Fruit fly (Drosophila melanogaster) whole organism, embryonic: ENCODE results near the gene dmGlut.

Source experiments
- ATbp ChIP-seq: fragments of 200-800 bp; sonication (Bioruptor generic); optimal IDR thresholded peaks from 2 replicates; lab custom pipeline; 2017; ENCODE audit warnings: missing biosample characterization, mild to moderate bottlenecking, missing genetic modification characterization, missing genetic modification reagents
- Abd-B ChIP-seq: fragments of 200-800 bp; sonication (Bioruptor generic); optimal IDR thresholded peaks from 2 replicates; lab custom pipeline; 2018; ENCODE audit warnings: missing biosample characterization, mild to moderate bottlenecking, missing genetic modification characterization, moderate library complexity
- Atf-2 ChIP-seq: fragments of 200-800 bp; sonication (Bioruptor generic); optimal IDR thresholded peaks from 2 replicates; lab custom pipeline; 2016; ENCODE audit warnings: missing biosample characterization, missing genetic modification characterization
- BtbVII ChIP-seq: fragments of 200-800 bp; sonication (Bioruptor generic); optimal IDR thresholded peaks from 3 replicates; lab custom pipeline; 2017; ENCODE audit warnings: missing biosample characterization, mild to moderate bottlenecking, missing genetic modification characterization
- CG10209 ChIP-seq: fragments of 200-800 bp; sonication (Bioruptor generic); optimal IDR thresholded peaks from 3 replicates; lab custom pipeline; 2017; ENCODE audit warnings: missing biosample characterization, mild to moderate bottlenecking, missing genetic modification characterization, missing genetic modification reagents
- CG10321 ChIP-seq: fragments of 200-800 bp; sonication (Bioruptor generic); IDR thresholded peaks from 2 replicates; pipeline ENCODE4 v1.3.6; 2022; ENCODE audit warnings: missing biosample characterization, missing genetic modification characterization
- CG10431 ChIP-seq: fragments of 200-800 bp; sonication (Bioruptor generic); optimal IDR thresholded peaks from 3 replicates; lab custom pipeline; 2018; ENCODE audit warnings: missing biosample characterization, mild to moderate bottlenecking, missing genetic modification characterization
- CG10979 ChIP-seq: fragments of 200-800 bp; sonication (Bioruptor generic); optimal IDR thresholded peaks from 2 replicates; lab custom pipeline; 2018; ENCODE audit warnings: missing biosample characterization, mild to moderate bottlenecking, missing genetic modification characterization, moderate library complexity
- CG11696 ChIP-seq: fragments of 200-800 bp; sonication (Bioruptor generic); IDR thresholded peaks from 2 replicates; pipeline ENCODE4 v1.3.6; 2022; ENCODE audit warnings: missing biosample characterization, missing genetic modification characterization
- CG12219 ChIP-seq: fragments of 200-800 bp; sonication (Bioruptor generic); optimal IDR thresholded peaks from 3 replicates; lab custom pipeline; 2018; ENCODE audit warnings: missing biosample characterization, mild to moderate bottlenecking, missing genetic modification characterization
- CG17385 ChIP-seq: fragments of 200-800 bp; sonication (Bioruptor generic); optimal IDR thresholded peaks from 3 replicates; lab custom pipeline; 2018; ENCODE audit warnings: missing biosample characterization, mild to moderate bottlenecking, missing genetic modification characterization
- CG18764 ChIP-seq: fragments of 200-800 bp; sonication (Bioruptor generic); optimal IDR thresholded peaks from 3 replicates; lab custom pipeline; 2016; ENCODE audit warnings: missing biosample characterization, missing genetic modification characterization
- CG30020 ChIP-seq: fragments of 200-800 bp; optimal IDR thresholded peaks from 2 replicates; lab custom pipeline; 2019; ENCODE audit warnings: missing biosample characterization, mild to moderate bottlenecking, missing genetic modification characterization, moderate library complexity
- CG31441 ChIP-seq: fragments of 200-800 bp; sonication (Bioruptor generic); IDR thresholded peaks from 2 replicates; pipeline ENCODE4 v1.3.6; 2022; ENCODE audit warnings: missing biosample characterization, missing genetic modification characterization
- CG32767 ChIP-seq: fragments of 200-800 bp; sonication (Bioruptor generic); IDR thresholded peaks from 2 replicates; pipeline ENCODE4 v1.3.6; 2022; ENCODE audit warnings: missing biosample characterization, missing genetic modification characterization
- CG3726 ChIP-seq: fragments of 200-800 bp; sonication (Bioruptor generic); IDR thresholded peaks from 3 replicates; pipeline ENCODE4, ENCODE4 v1.3.6; 2022; ENCODE audit warnings: missing biosample characterization, missing genetic modification characterization
- CG3847 ChIP-seq: fragments of 200-800 bp; sonication (Bioruptor generic); IDR thresholded peaks from 2 replicates; pipeline ENCODE4 v1.3.6; 2022; ENCODE audit warnings: missing biosample characterization, missing genetic modification characterization
- CG6175 ChIP-seq: fragments of 200-800 bp; sonication (Bioruptor generic); IDR thresholded peaks from 3 replicates; pipeline ENCODE4 v1.3.6; 2022; ENCODE audit warnings: missing biosample characterization, missing genetic modification characterization
- CG6765 ChIP-seq: fragments of 200-800 bp; sonication (Bioruptor generic); optimal IDR thresholded peaks from 3 replicates; lab custom pipeline; 2017; ENCODE audit warnings: missing biosample characterization, mild to moderate bottlenecking, missing genetic modification characterization
- CG7839 ChIP-seq: fragments of 200-800 bp; sonication (Bioruptor generic); optimal IDR thresholded peaks from 3 replicates; lab custom pipeline; 2018; ENCODE audit warnings: missing biosample characterization, mild to moderate bottlenecking, missing genetic modification characterization, moderate library complexity
- CG8089 ChIP-seq: fragments of 200-800 bp; sonication (Bioruptor generic); optimal IDR thresholded peaks from 3 replicates; lab custom pipeline; 2016; ENCODE audit warnings: missing biosample characterization, missing genetic modification characterization
- CG9817 ChIP-seq: fragments of 200-800 bp; sonication (Bioruptor generic); optimal IDR thresholded peaks from 2 replicates; lab custom pipeline; 2018; ENCODE audit warnings: missing biosample characterization, mild to moderate bottlenecking, missing genetic modification characterization, moderate library complexity
- CkIIα-i1 ChIP-seq: fragments of 200-800 bp; sonication (Bioruptor generic); IDR thresholded peaks from 2 replicates; pipeline ENCODE4 v1.3.6; 2022; ENCODE audit warnings: missing biosample characterization, missing genetic modification characterization
- CrebB ChIP-seq: fragments of 200-800 bp; sonication (Bioruptor generic); optimal IDR thresholded peaks from 3 replicates; lab custom pipeline; 2018; ENCODE audit warnings: missing biosample characterization, mild to moderate bottlenecking, missing genetic modification characterization
- Dref ChIP-seq: fragments of 200-800 bp; sonication (Bioruptor generic); IDR thresholded peaks from 2 replicates; pipeline ENCODE4 v1.3.6; 2022; ENCODE audit warnings: missing biosample characterization, missing genetic modification characterization
- E2f1 ChIP-seq: fragments of 200-800 bp; sonication (Bioruptor generic); IDR thresholded peaks from 2 replicates; pipeline ENCODE4 v1.3.6; 2022; ENCODE audit warnings: missing biosample characterization, missing genetic modification characterization
- Elba2 ChIP-seq: fragments of 200-800 bp; sonication (Bioruptor generic); optimal IDR thresholded peaks from 3 replicates; lab custom pipeline; 2016; ENCODE audit warnings: missing biosample characterization, missing genetic modification characterization
- HHEX ChIP-seq: fragments of 200-800 bp; sonication (Bioruptor generic); optimal IDR thresholded peaks from 3 replicates; lab custom pipeline; 2017; ENCODE audit warnings: missing biosample characterization, mild to moderate bottlenecking, missing genetic modification characterization, missing genetic modification reagents
- NfI ChIP-seq: fragments of 200-800 bp; sonication (Bioruptor generic); optimal IDR thresholded peaks from 3 replicates; lab custom pipeline; 2018; ENCODE audit warnings: missing biosample characterization, mild to moderate bottlenecking, missing genetic modification characterization, moderate library complexity
- Opbp ChIP-seq: fragments of 200-800 bp; sonication (Bioruptor generic); IDR thresholded peaks from 3 replicates; pipeline ENCODE4 v1.3.6; 2022; ENCODE audit warnings: missing biosample characterization, missing genetic modification characterization; ENCODE audit not compliant: partially characterized antibody
- ap ChIP-seq: fragments of 200-800 bp; sonication (Bioruptor generic); IDR thresholded peaks from 2 replicates; pipeline ENCODE4 v1.3.6; 2022; ENCODE audit warnings: missing biosample characterization, missing genetic modification characterization
- cad ChIP-seq: fragments of >200 bp; optimal IDR thresholded peaks from 2 replicates; lab custom pipeline; 2017; ENCODE audit warnings: missing biosample characterization, missing genetic modification characterization
- caup ChIP-seq: fragments of 200-800 bp; sonication (Bioruptor generic); optimal IDR thresholded peaks from 3 replicates; lab custom pipeline; 2017; ENCODE audit warnings: missing biosample characterization, mild to moderate bottlenecking, missing genetic modification characterization, moderate library complexity; ENCODE audit not compliant: severe bottlenecking
- ci ChIP-seq: fragments of 200-800 bp; sonication (Bioruptor generic); IDR thresholded peaks from 3 replicates; pipeline ENCODE4 v1.3.6; 2022; ENCODE audit warnings: missing biosample characterization, missing genetic modification characterization
- da ChIP-seq: fragments of 200-800 bp; sonication (Bioruptor generic); optimal IDR thresholded peaks from 2 replicates; lab custom pipeline; 2016; ENCODE audit warnings: missing biosample characterization, missing genetic modification characterization
- dysf ChIP-seq: fragments of 200-800 bp; sonication (Bioruptor generic); IDR thresholded peaks from 3 replicates; pipeline ENCODE4 v1.3.6; 2022; ENCODE audit warnings: missing biosample characterization, missing genetic modification characterization
- fd3F ChIP-seq: fragments of 200-800 bp; sonication (Bioruptor generic); optimal IDR thresholded peaks from 2 replicates; lab custom pipeline; 2018; ENCODE audit warnings: missing biosample characterization, mild to moderate bottlenecking, missing genetic modification characterization, moderate library complexity
- grn ChIP-seq: fragments of 200-800 bp; sonication (Bioruptor generic); optimal IDR thresholded peaks from 3 replicates; lab custom pipeline; 2017; ENCODE audit warnings: missing biosample characterization, missing genetic modification characterization
- ind ChIP-seq: fragments of 200-800 bp; sonication (Bioruptor generic); optimal IDR thresholded peaks from 3 replicates; lab custom pipeline; 2016; ENCODE audit warnings: missing biosample characterization, missing genetic modification characterization
- ken ChIP-seq: fragments of 200-800 bp; sonication (Bioruptor generic); IDR thresholded peaks from 3 replicates; pipeline ENCODE4 v1.3.6; 2022; ENCODE audit warnings: missing biosample characterization, missing genetic modification characterization
- lab ChIP-seq: fragments of 200-800 bp; sonication (Bioruptor generic); optimal IDR thresholded peaks from 3 replicates; lab custom pipeline; 2017; ENCODE audit warnings: missing biosample characterization, missing genetic modification characterization, mild to moderate bottlenecking, moderate library complexity, missing genetic modification reagents
- lilli ChIP-seq: fragments of 200-800 bp; sonication (Bioruptor generic); optimal IDR thresholded peaks from 3 replicates; lab custom pipeline; 2016; ENCODE audit warnings: missing biosample characterization, missing genetic modification characterization
- mam ChIP-seq: fragments of 200-800 bp; sonication (Bioruptor generic); optimal IDR thresholded peaks from 3 replicates; lab custom pipeline; 2016; ENCODE audit warnings: missing biosample characterization, missing genetic modification characterization
- nom ChIP-seq: fragments of 200-800 bp; sonication (Bioruptor generic); optimal IDR thresholded peaks from 2 replicates; lab custom pipeline; 2017; ENCODE audit warnings: missing biosample characterization, missing genetic modification characterization, mild to moderate bottlenecking, moderate library complexity, missing genetic modification reagents
- org-1 ChIP-seq: fragments of 200-800 bp; sonication (Bioruptor generic); optimal IDR thresholded peaks from 2 replicates; lab custom pipeline; 2017; ENCODE audit warnings: missing biosample characterization, missing genetic modification characterization
- schlank ChIP-seq: fragments of 200-800 bp; sonication (Bioruptor generic); optimal IDR thresholded peaks from 2 replicates; lab custom pipeline; 2018; ENCODE audit warnings: missing biosample characterization, mild to moderate bottlenecking, missing genetic modification characterization
- sim ChIP-seq: fragments of 200-800 bp; sonication (Bioruptor generic); IDR thresholded peaks from 2 replicates; pipeline ENCODE4 v1.3.6; 2022; ENCODE audit warnings: missing biosample characterization, missing genetic modification characterization
- tll ChIP-seq, 2 experiments: fragments of 200-800 bp in 1 of 2; fragments of >200 bp in 1 of 2; sonication (Bioruptor generic) in 1 of 2; optimal IDR thresholded peaks; 2 replicates each; lab custom pipeline; 2017 to 2019; ENCODE audit warnings: missing biosample characterization in 2 of 2, missing genetic modification characterization in 2 of 2, mild to moderate bottlenecking in 1 of 2, moderate library complexity in 1 of 2

Gene dmGlut

DNA sequence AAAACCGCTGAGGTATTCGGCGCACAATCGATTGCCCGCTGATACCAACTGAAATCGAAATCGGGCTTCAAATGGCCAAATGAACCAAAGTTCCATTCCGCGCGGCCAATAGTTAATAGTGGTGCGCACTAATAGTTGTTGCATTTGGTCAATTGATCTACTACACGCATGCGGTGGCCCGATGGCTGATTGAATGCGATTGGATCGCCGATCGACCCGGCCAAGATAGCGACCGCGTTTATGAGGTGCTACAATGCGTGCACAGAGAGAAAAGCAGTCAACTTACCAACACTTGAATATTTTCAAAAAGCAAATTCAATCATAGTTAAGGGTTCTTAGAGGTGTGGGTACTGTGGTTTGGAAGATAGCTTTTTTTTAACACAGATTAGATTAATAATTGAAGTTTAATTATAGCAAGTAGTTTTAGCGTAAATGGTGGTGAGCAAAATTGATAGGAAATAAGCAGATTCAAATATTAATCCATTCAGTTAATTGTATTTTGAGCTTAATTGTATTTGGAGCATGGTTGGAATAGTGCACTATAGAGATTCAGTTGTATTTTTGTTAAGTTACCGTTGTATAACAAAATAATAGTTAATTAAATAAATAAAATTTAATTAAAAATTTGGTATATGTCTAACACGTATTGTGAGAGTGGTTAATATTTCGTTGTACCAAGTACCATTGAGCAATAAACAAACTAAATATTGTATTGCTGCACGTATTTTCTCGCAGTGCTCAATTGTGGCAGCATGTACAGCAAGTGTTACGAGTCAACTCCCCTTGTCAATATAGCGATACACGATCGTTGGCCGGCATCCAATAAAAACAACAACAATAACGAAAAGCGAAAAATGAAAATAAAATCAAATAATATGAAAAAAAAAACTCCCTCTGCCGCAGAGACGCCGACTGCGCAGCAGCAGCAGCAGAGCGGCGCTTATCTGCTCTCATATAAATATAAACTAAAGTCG, 493 bp upstream of the dmGlut start (continued):
- TF ChIP-seq CG10979 (tag; lab: Kevin White, UChicago) (peak; percentile 62), CG12219 (GFP tag; lab: Kevin White, UChicago) (no peak), HHEX (GFP tag; lab: Kevin White, UChicago) (peak; percentile 60), CG11696 (GFP tag; lab: Robert Waterston, UW) (peak; percentile 13; the same call in 1 of the 2 replicates), CrebB (tag; lab: Kevin White, UChicago) (no peak), E2f1 (peak; percentile 47; the same call in 1 of the 2 replicates), CG3847 (GFP tag; lab: Robert Waterston, UW) (no peak; the same call in 1 of the 2 replicates), CG7839 (tag; lab: Kevin White, UChicago) (peak; percentile 69), CG10431 (GFP tag; lab: Kevin White, UChicago) (peak; percentile 17), mam (GFP tag; lab: Kevin White, UChicago) (no peak), ind (GFP tag; lab: Kevin White, UChicago) (peak; percentile 38), Abd-B (GFP tag; lab: Kevin White, UChicago) (peak; percentile 29), ken (GFP tag; lab: Robert Waterston, UW) (peak; percentile 55; the same call in 2 of the 3 replicates), grn (GFP tag; lab: Kevin White, UChicago) (peak; percentile 95), CG32767 (0 out of 2 replicates have a peak, but pooled peaks have one; percentile 30), caup (GFP tag; lab: Kevin White, UChicago) (no peak), lab (GFP tag; lab: Kevin White, UChicago) (no peak), org-1 (GFP tag; lab: Kevin White, UChicago) (peak; percentile 63), CG31441 (peak; percentile 67), nom (GFP tag; lab: Kevin White, UChicago) (peak; percentile 98), CG6765 (GFP tag; lab: Kevin White, UChicago) (peak; percentile 0), CG3726 (0 out of 3 replicates have a peak, but pooled peaks have one; percentile 47), da (GFP tag; lab: Kevin White, UChicago) (peak; percentile 12), NfI (GFP tag; lab: Kevin White, UChicago) (peak; percentile 31), Atf-2 (GFP tag; lab: Kevin White, UChicago) (no peak), fd3F (GFP tag; lab: Kevin White, UChicago) (peak; percentile 4), CG9817 (tag; lab: Kevin White, UChicago) (peak; percentile 24), lilli (GFP tag; lab: Kevin White, UChicago) (peak; percentile 50), CG8089 (GFP tag; lab: Kevin White, UChicago) (no peak), CG17385 (GFP tag; lab: Kevin White, UChicago) (peak; percentile 59), Dref (GFP tag; lab: Robert Waterston, UW) (peak; percentile 45), schlank (tag; lab: Kevin White, UChicago) (no peak), sim (GFP tag; lab: Robert Waterston, UW) (no peak), Elba2 (GFP tag; lab: Kevin White, UChicago) (no peak), CkIIα-i1 (GFP tag; lab: Robert Waterston, UW) (no peak), CG10209 (GFP tag; lab: Kevin White, UChicago) (peak; percentile 70), Opbp (no peak), ATbp (peak; percentile 41), CG18764 (GFP tag; lab: Kevin White, UChicago) (no peak), BtbVII (GFP tag; lab: Kevin White, UChicago) (no peak), tll (GFP tag; optimal IDR thresholded peaks at IDR 0.05; lab: Kevin White, UChicago) (no peak), CG10321 (GFP tag; lab: Robert Waterston, UW) (no peak), ci (GFP tag; lab: Robert Waterston, UW) (peak; percentile 44; the same call in 1 of the 3 replicates), ap (GFP tag; lab: Robert Waterston, UW) (no peak), cad (no peak), dysf (GFP tag; lab: Robert Waterston, UW) (peak; percentile 65), CG6175 (GFP tag; lab: Robert Waterston, UW) (peak; percentile 42; the same call in 1 of the 3 replicates), CG30020 (peak; percentile 11)
